Fruit fly (Drosophila melanogaster): ENCODE data around the gene pbl.

DNA sequence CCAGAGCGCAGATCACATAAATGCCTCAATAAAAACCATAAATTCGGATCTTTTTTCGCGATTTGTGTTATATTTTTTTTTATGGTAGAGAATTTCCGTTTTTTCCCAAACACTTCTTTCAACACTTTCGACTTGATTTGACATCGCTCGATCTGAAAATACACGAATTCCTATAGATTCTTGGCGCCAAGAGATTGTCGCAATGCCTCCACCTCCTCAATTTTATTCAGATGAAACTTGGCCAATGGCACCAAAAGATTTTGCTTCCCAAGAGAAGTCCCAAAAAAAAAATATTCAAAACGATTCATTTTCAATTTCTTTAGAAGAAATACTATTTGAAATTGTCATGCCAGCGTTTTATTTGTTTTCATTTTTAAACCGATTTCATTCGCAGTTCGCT lies 7.2 kb downstream of the pbl start:
- TF ChIP-seq kay (GFP tag; ENCODE audit: borderline replicate concordance) (peak; percentile 78), CG12768 (GFP tag; optimal IDR thresholded peaks at IDR 0.05) (no peak), CG7045 (GFP tag; optimal IDR thresholded peaks at IDR 0.05) (no peak), CG7101 (tag; optimal IDR thresholded peaks at IDR 0.05) (no peak), Hr96 (GFP tag; optimal IDR thresholded peaks at IDR 0.05) (no peak)

Data from whole organism, adult.